Worm (Caenorhabditis elegans) whole organism, young adult: ENCODE results near the gene C36C5.14.
A peak's percentile ranks its signal among the peaks of the same experiment; 100 is the strongest.

Experiments
- C06A6.2 ChIP-seq: fragments of 200-800 bp; sonication (Bioruptor generic); conservative IDR thresholded peaks from 2 replicates; pipeline ENCODE4 v1.3.6; 2022; ENCODE audit warnings: missing genetic modification characterization, missing compliant biosample characterization
- D2030.7 ChIP-seq: fragments of 200-800 bp; sonication (Bioruptor generic); IDR thresholded peaks from 2 replicates; pipeline ENCODE4 v1.3.6; 2022; ENCODE audit warnings: missing genetic modification reagents, missing genetic modification characterization, missing compliant biosample characterization
- F23B12.7 ChIP-seq: sonication (generic microtip); optimal IDR thresholded peaks from 2 replicates; lab custom pipeline; 2017; ENCODE audit warnings: missing genetic modification characterization, mild to moderate bottlenecking, missing compliant biosample characterization, antibody characterized with exemption, moderate library complexity; ENCODE audit not compliant: insufficient read depth
- F33H1.4 ChIP-seq: fragments of 200-800 bp; sonication (Bioruptor generic); IDR thresholded peaks from 2 replicates; pipeline ENCODE4 v1.3.6; 2022; ENCODE audit warnings: missing genetic modification reagents, missing genetic modification characterization, missing compliant biosample characterization
- F37B4.10 ChIP-seq: fragments of 200-800 bp; sonication (Bioruptor generic); IDR thresholded peaks from 2 replicates; pipeline ENCODE4 v1.3.6; 2022; ENCODE audit warnings: missing genetic modification characterization, missing compliant biosample characterization
- F39B2.1 ChIP-seq: fragments of 200-800 bp; sonication (Bioruptor generic); IDR thresholded peaks from 2 replicates; pipeline ENCODE4 v1.3.6; 2022; ENCODE audit warnings: missing genetic modification reagents, missing genetic modification characterization, missing compliant biosample characterization
- F52B5.7 ChIP-seq: sonication (generic microtip); optimal IDR thresholded peaks from 2 replicates; lab custom pipeline; 2016; ENCODE audit warnings: mild to moderate bottlenecking, missing genetic modification characterization, missing compliant biosample characterization
- T26A5.8 ChIP-seq: sonication (generic microtip); optimal IDR thresholded peaks from 2 replicates; lab custom pipeline; 2016; ENCODE audit warnings: missing genetic modification characterization, missing compliant biosample characterization
- Y53F4B.3 ChIP-seq: fragments of 200-800 bp; sonication (Bioruptor generic); IDR thresholded peaks from 2 replicates; pipeline ENCODE4 v1.3.6; 2022; ENCODE audit warnings: missing genetic modification reagents, missing genetic modification characterization, missing compliant biosample characterization
- Y56A3A.18 ChIP-seq: fragments of 200-800 bp; sonication (Bioruptor generic); IDR thresholded peaks from 2 replicates; pipeline ENCODE4 v1.3.6; 2022; ENCODE audit warnings: missing genetic modification reagents, missing genetic modification characterization, missing compliant biosample characterization
- Y79H2A.3 ChIP-seq: fragments of 200-800 bp; sonication (Bioruptor generic); conservative IDR thresholded peaks from 2 replicates; pipeline ENCODE4 v1.3.6; 2022; ENCODE audit warnings: missing genetic modification reagents, missing genetic modification characterization, missing compliant biosample characterization
- Y95B8A.8 ChIP-seq: fragments of 200-800 bp; sonication (Bioruptor generic); IDR thresholded peaks from 2 replicates; pipeline ENCODE4 v1.3.6; 2022; ENCODE audit warnings: missing genetic modification reagents, missing genetic modification characterization, missing compliant biosample characterization
- ZK185.1 ChIP-seq: sonication (generic microtip); optimal IDR thresholded peaks from 2 replicates; lab custom pipeline; 2016; ENCODE audit warnings: mild to moderate bottlenecking, missing genetic modification characterization, missing compliant biosample characterization; ENCODE audit not compliant: poor library complexity, severe bottlenecking
- ama-1 ChIP-seq, 3 experiments: fragments of 150-350 bp in 1 of 3; sonication (generic microtip) in 2 of 3; optimal IDR thresholded peaks; 2 replicates each; lab custom pipeline; 2014 to 2018; ENCODE audit warnings: missing biosample characterization in 2 of 3, missing genetic modification characterization in 2 of 3, missing genetic modification reagents in 2 of 3
- aptf-3 ChIP-seq: fragments of 200-800 bp; sonication (Bioruptor generic); IDR thresholded peaks from 2 replicates; pipeline ENCODE4 v1.3.6; 2022; ENCODE audit warnings: missing genetic modification characterization, missing compliant biosample characterization
- attf-6 ChIP-seq: fragments of 200-800 bp; sonication (Bioruptor generic); IDR thresholded peaks from 2 replicates; pipeline ENCODE4 v1.3.6; 2022; ENCODE audit warnings: missing genetic modification reagents, missing genetic modification characterization, missing compliant biosample characterization
- ceh-79 ChIP-seq: sonication (generic microtip); optimal IDR thresholded peaks from 2 replicates; lab custom pipeline; 2017; ENCODE audit warnings: mild to moderate bottlenecking, missing genetic modification characterization, missing compliant biosample characterization
- ceh-91 ChIP-seq: fragments of 200-800 bp; sonication (Bioruptor generic); IDR thresholded peaks from 2 replicates; pipeline ENCODE4 v1.3.6; 2022; ENCODE audit warnings: missing genetic modification reagents, missing genetic modification characterization, missing compliant biosample characterization
- dox-1 ChIP-seq: fragments of 200-800 bp; sonication (Bioruptor generic); IDR thresholded peaks from 2 replicates; pipeline ENCODE4 v1.3.6; 2022; ENCODE audit warnings: missing genetic modification reagents, missing genetic modification characterization, missing compliant biosample characterization
- dpl-1 ChIP-seq: fragments of 150-350 bp; optimal IDR thresholded peaks from 2 replicates; lab custom pipeline; 2014; ENCODE audit warnings: missing biosample characterization, missing genetic modification reagents, missing genetic modification characterization
- egrh-3 ChIP-seq: fragments of 200-800 bp; sonication (Bioruptor generic); IDR thresholded peaks from 2 replicates; pipeline ENCODE4 v1.3.6; 2022; ENCODE audit warnings: missing genetic modification reagents, missing genetic modification characterization, missing compliant biosample characterization
- ekl-4 ChIP-seq: fragments of 200-800 bp; sonication (Bioruptor generic); IDR thresholded peaks from 2 replicates; pipeline ENCODE4 v1.3.6; 2022; ENCODE audit warnings: missing genetic modification reagents, missing genetic modification characterization, missing compliant biosample characterization
- hmg-1.2 ChIP-seq: fragments of 200-800 bp; sonication (Bioruptor generic); IDR thresholded peaks from 2 replicates; pipeline ENCODE4 v1.3.6; 2022; ENCODE audit warnings: missing genetic modification reagents, missing genetic modification characterization, missing compliant biosample characterization
- hmg-20 ChIP-seq: fragments of 200-800 bp; sonication (Bioruptor generic); IDR thresholded peaks from 2 replicates; pipeline ENCODE4 v1.3.6; 2022; ENCODE audit warnings: missing genetic modification reagents, missing genetic modification characterization, missing compliant biosample characterization
- lag-1 ChIP-seq: fragments of 200-800 bp; sonication (Bioruptor generic); IDR thresholded peaks from 2 replicates; pipeline ENCODE4 v1.3.6; 2022; ENCODE audit warnings: missing genetic modification reagents, missing genetic modification characterization, missing compliant biosample characterization
- lin-26 ChIP-seq: fragments of 200-800 bp; sonication (Bioruptor generic); IDR thresholded peaks from 2 replicates; pipeline ENCODE4 v1.3.6; 2022; ENCODE audit warnings: missing genetic modification reagents, missing genetic modification characterization, missing compliant biosample characterization
- lin-35 ChIP-seq, 3 experiments: fragments of 150-350 bp in 2 of 3; sonication (generic microtip) in 1 of 3; optimal IDR thresholded peaks; 2 replicates each; lab custom pipeline; 2014 to 2018; ENCODE audit warnings: missing biosample characterization in 3 of 3, missing genetic modification characterization in 3 of 3, missing genetic modification reagents in 3 of 3
- lin-40 ChIP-seq: sonication (generic microtip); optimal IDR thresholded peaks from 2 replicates; lab custom pipeline; 2016; ENCODE audit warnings: missing genetic modification characterization, mild to moderate bottlenecking, missing compliant biosample characterization, missing genotype, missing genetic modification reagents
- lin-54 ChIP-seq: fragments of 200-800 bp; sonication (Bioruptor generic); optimal IDR thresholded peaks from 2 replicates; lab custom pipeline; 2018; ENCODE audit warnings: mild to moderate bottlenecking, missing genetic modification characterization, missing compliant biosample characterization
- madf-3 ChIP-seq: fragments of 200-800 bp; sonication (Bioruptor generic); IDR thresholded peaks from 2 replicates; pipeline ENCODE4 v1.3.6; 2022; ENCODE audit warnings: missing genetic modification reagents, missing genetic modification characterization, missing compliant biosample characterization
- madf-6 ChIP-seq: fragments of 200-800 bp; sonication (Bioruptor generic); IDR thresholded peaks from 2 replicates; pipeline ENCODE4 v1.3.6; 2022; ENCODE audit warnings: missing genetic modification reagents, missing genetic modification characterization, missing compliant biosample characterization
- madf-8 ChIP-seq: fragments of 200-800 bp; sonication (Bioruptor generic); conservative IDR thresholded peaks from 2 replicates; pipeline ENCODE4 v1.3.6; 2022; ENCODE audit warnings: missing genetic modification reagents, missing genetic modification characterization, missing compliant biosample characterization
- mcd-1 ChIP-seq: fragments of 200-800 bp; sonication (Bioruptor generic); IDR thresholded peaks from 2 replicates; pipeline ENCODE4 v1.3.6; 2022; ENCODE audit warnings: missing genetic modification reagents, missing genetic modification characterization, missing compliant biosample characterization
- nhr-27 ChIP-seq: fragments of 200-800 bp; sonication (Bioruptor generic); optimal IDR thresholded peaks from 2 replicates; lab custom pipeline; 2018; ENCODE audit warnings: mild to moderate bottlenecking, missing genetic modification characterization, moderate library complexity, missing compliant biosample characterization
- pbrm-1 ChIP-seq: fragments of 200-800 bp; sonication (Bioruptor generic); IDR thresholded peaks from 2 replicates; pipeline ENCODE4 v1.3.6; 2022; ENCODE audit warnings: missing genetic modification reagents, missing genetic modification characterization, missing compliant biosample characterization
- rpc-1 ChIP-seq, 2 experiments: fragments of 150-350 bp in 1 of 2; sonication (generic microtip) in 1 of 2; optimal IDR thresholded peaks; 2 replicates each; lab custom pipeline; 2014 to 2018; ENCODE audit warnings: missing biosample characterization in 1 of 2, missing genetic modification characterization in 1 of 2, missing genetic modification reagents in 1 of 2, missing genotype in 1 of 2
- sea-2 ChIP-seq: fragments of 200-800 bp; sonication (Bioruptor generic); IDR thresholded peaks from 2 replicates; pipeline ENCODE4 v1.3.6; 2022; ENCODE audit warnings: missing genetic modification characterization, missing compliant biosample characterization
- snpc-1.1 ChIP-seq: sonication (generic microtip); optimal IDR thresholded peaks from 2 replicates; lab custom pipeline; 2017; ENCODE audit warnings: missing genetic modification characterization, mild to moderate bottlenecking, missing compliant biosample characterization, antibody characterized with exemption, moderate library complexity, missing genotype, missing genetic modification reagents; ENCODE audit not compliant: insufficient read depth
- snpc-1.3 ChIP-seq: sonication (generic microtip); optimal IDR thresholded peaks from 2 replicates; lab custom pipeline; 2017; ENCODE audit warnings: missing genetic modification characterization, mild to moderate bottlenecking, missing compliant biosample characterization, antibody characterized with exemption, moderate library complexity, missing genotype, missing genetic modification reagents; ENCODE audit not compliant: insufficient read depth
- xnd-1 ChIP-seq: sonication (generic microtip); optimal IDR thresholded peaks from 2 replicates; lab custom pipeline; 2016; ENCODE audit warnings: missing genotype, missing genetic modification reagents, missing genetic modification characterization, missing compliant biosample characterization
- zfh-2 ChIP-seq: fragments of 200-800 bp; sonication (Bioruptor generic); conservative IDR thresholded peaks from 2 replicates; pipeline ENCODE4 v1.3.6; 2022; ENCODE audit warnings: missing genetic modification reagents, missing genetic modification characterization, missing compliant biosample characterization

Gene C36C5.14

DNA sequence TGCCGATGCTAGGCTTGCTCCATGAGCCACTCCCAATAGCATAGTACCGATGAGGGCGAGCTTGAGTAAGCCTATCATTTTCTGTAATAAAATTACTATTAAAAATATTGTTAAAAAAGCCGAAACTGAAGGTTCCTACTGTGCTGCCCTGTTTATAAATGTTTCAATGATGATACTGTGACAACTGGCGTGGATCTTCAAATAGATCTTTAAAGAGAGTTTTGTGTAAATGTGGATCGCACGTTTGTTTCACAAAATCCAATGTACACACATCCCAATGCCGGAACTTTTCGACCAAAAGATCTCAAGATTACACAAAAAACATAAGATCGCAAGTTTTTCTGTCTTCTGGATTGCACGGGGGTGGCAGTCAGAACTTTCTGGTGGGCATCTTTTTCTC is at the start of gene C36C5.14:
Gene C36C5.14 (minus strand): TSS at position 101 of the 400 bp plus-strand sequence.
- TF ChIP-seq attf-6 (no peak), nhr-27 (no peak), ama-1 (optimal IDR thresholded peaks at IDR 0.05; lab: Kevin White, UChicago) (no peak), ama-1 (GFP tag; optimal IDR thresholded peaks at IDR 0.05; lab: Kevin White, UChicago) (no peak), dox-1 (GFP tag; lab: Robert Waterston, UW) (no peak), snpc-1.3 (tag; lab: Kevin White, UChicago) (no peak)
- TF ChIP-seq, all 124 proteins: peak for 0

DNA sequence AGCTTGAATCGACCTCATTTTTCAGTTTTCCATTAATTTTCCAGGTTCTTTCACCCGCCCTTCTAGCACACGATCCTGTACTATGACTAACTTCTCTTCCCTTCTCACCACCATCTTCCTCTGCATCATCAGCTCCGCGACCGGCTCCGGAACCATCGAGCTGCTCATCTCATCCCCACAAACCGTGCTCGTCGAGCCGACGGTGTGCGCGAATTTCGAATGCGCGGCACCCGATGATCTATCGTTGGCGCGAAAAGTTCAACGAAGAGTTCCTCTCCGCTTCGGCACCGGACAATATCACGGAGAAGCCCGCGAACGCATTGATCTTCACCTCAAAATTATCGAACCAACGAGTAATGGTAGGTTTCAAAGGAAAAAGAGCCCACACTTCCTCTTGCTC is 44.8 kb upstream of the C36C5.14 start, which contains the start of gene apx-1:
Gene apx-1 (plus strand): TSS at position 50 of the 400 bp plus-strand sequence.
- peak; percentile 10; the same call in 1 of the 2 replicates for TF ChIP-seq egrh-3 (GFP tag; lab: Robert Waterston, UW)
- TF ChIP-seq Y79H2A.3, result no peak
- peak; percentile 72 for TF ChIP-seq zfh-2 (GFP tag; lab: Robert Waterston, UW)
- TF ChIP-seq ZK185.1 (tag; lab: Kevin White, UChicago), result no peak
- no peak for TF ChIP-seq lin-40 (tag; lab: Kevin White, UChicago)

DNA sequence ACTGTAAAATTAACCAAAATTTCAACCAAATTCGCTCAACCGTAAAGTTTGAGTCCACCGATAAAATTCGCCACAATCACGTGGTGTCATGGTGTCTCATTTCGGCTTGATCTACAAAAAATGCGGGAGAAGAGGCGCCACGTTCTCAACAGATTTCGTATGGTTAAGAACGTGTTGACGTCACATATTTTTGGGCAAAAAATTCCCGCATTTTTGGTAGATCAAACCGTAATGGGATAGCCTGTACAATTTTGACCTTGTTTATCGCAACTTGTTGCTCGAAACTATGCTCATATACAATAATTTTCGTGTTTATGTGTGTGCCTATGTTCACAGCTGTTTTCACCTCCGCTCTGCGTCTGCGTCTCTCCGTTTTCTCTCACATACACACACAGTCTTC is 43.6 kb upstream of the C36C5.14 start:
- TF ChIP-seq madf-3 (no peak), ekl-4 (GFP tag; lab: Robert Waterston, UW) (no peak), C06A6.2 (GFP tag; lab: Robert Waterston, UW) (no peak), hmg-1.2 (0 out of 2 replicates have a peak, but pooled peaks have one; percentile 9), Y95B8A.8 (GFP tag; lab: Robert Waterston, UW) (no peak)

DNA sequence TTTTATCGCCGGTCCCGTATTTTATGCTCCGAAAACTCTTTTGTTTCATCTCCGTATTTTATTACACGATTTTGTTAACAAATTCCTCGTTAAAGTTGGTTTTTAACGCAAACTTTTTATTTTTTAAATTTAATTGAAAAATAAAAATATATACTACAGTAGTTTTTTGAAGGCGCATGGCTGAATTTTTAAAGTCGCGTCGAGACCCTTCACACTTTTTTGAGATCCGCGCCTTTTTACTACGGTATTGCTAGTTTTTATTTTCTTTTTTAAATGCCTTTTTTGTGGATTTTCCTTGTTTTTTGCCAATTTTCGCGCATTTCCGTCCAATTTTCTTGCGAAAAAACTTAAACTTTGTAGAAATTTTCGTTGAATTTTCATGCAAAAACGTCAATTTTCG is 39.1 kb upstream of the C36C5.14 start:
- TF ChIP-seq ceh-79 (tag; lab: Kevin White, UChicago), result no peak
- no peak for TF ChIP-seq F37B4.10 (GFP tag; lab: Robert Waterston, UW)
- TF ChIP-seq lin-35 (GFP tag; optimal IDR thresholded peaks at IDR 0.05; lab: Kevin White, UChicago), result peak in 1 of 3 experiments; percentile 33
- TF ChIP-seq Y56A3A.18 (GFP tag; lab: Robert Waterston, UW), result no peak
- peak; percentile 82 for TF ChIP-seq D2030.7 (GFP tag; lab: Robert Waterston, UW)
- no peak for TF ChIP-seq T26A5.8 (tag; lab: Kevin White, UChicago)
- TF ChIP-seq lin-54 (GFP tag; lab: Kevin White, UChicago), result peak; percentile 52
- peak; percentile 98 for TF ChIP-seq xnd-1
- peak; percentile 97 for TF ChIP-seq madf-6
- TF ChIP-seq pbrm-1 (GFP tag; lab: Robert Waterston, UW), result peak; percentile 48; the same call in 1 of the 2 replicates
- no peak for TF ChIP-seq ama-1 (optimal IDR thresholded peaks at IDR 0.05; lab: Kevin White, UChicago)
- no peak for TF ChIP-seq ama-1 (GFP tag; optimal IDR thresholded peaks at IDR 0.05; lab: Kevin White, UChicago)
- TF ChIP-seq Y53F4B.3, result no peak
- TF ChIP-seq madf-3, result no peak
- TF ChIP-seq rpc-1 (optimal IDR thresholded peaks at IDR 0.05; lab: Kevin White, UChicago), result no peak
- TF ChIP-seq rpc-1 (tag; optimal IDR thresholded peaks at IDR 0.05; lab: Kevin White, UChicago), result no peak
- TF ChIP-seq dox-1 (GFP tag; lab: Robert Waterston, UW), result peak; percentile 48; the same call in 1 of the 2 replicates
- TF ChIP-seq aptf-3 (GFP tag; lab: Robert Waterston, UW), result no peak
- peak; percentile 68; the same call in 1 of the 2 replicates for TF ChIP-seq ceh-91 (GFP tag; lab: Robert Waterston, UW)
- no peak for TF ChIP-seq sea-2 (GFP tag; lab: Robert Waterston, UW)
- no peak for TF ChIP-seq F52B5.7 (tag; lab: Kevin White, UChicago)
- peak; percentile 53 for TF ChIP-seq snpc-1.1 (tag; lab: Kevin White, UChicago)
- TF ChIP-seq lin-26 (GFP tag; lab: Robert Waterston, UW), result no peak
- TF ChIP-seq F33H1.4, result peak; percentile 98
- TF ChIP-seq F23B12.7, result no peak
- TF ChIP-seq lag-1 (GFP tag; lab: Robert Waterston, UW), result no peak
- peak; percentile 47; the same call in 1 of the 2 replicates for TF ChIP-seq mcd-1 (GFP tag; lab: Robert Waterston, UW)
- peak; percentile 91 for TF ChIP-seq madf-8 (GFP tag; lab: Robert Waterston, UW)
- no peak for TF ChIP-seq dpl-1 (GFP tag; lab: Kevin White, UChicago)
- TF ChIP-seq hmg-1.2, result 0 out of 2 replicates have a peak, but pooled peaks have one; percentile 12
- no peak for TF ChIP-seq hmg-20 (GFP tag; lab: Robert Waterston, UW)
- TF ChIP-seq F39B2.1 (GFP tag; lab: Robert Waterston, UW), result no peak
